Worm (Caenorhabditis elegans) whole organism, L3 larva: ENCODE measurements around the gene svh-2.
A peak's percentile ranks its signal among the peaks of the same experiment; 100 is the strongest.

Experiments
- R02D3.7 ChIP-seq: fragments of 150-350 bp; optimal IDR thresholded peaks from 2 replicates; lab custom pipeline; 2014; ENCODE audit warnings: missing biosample characterization, missing genetic modification characterization
- ama-1 ChIP-seq: fragments of 150-350 bp; optimal IDR thresholded peaks from 2 replicates; lab custom pipeline; 2018
- ceh-28 ChIP-seq: fragments of 150-350 bp; optimal IDR thresholded peaks from 2 replicates; lab custom pipeline; 2014; ENCODE audit warnings: missing biosample characterization, missing genetic modification reagents, missing genetic modification characterization
- daf-12 ChIP-seq: fragments of 150-350 bp; optimal IDR thresholded peaks from 2 replicates; lab custom pipeline; 2014; ENCODE audit warnings: missing biosample characterization, missing genetic modification reagents, missing genetic modification characterization
- hmg-11 ChIP-seq: sonication (generic microtip); optimal IDR thresholded peaks from 2 replicates; lab custom pipeline; 2016; ENCODE audit warnings: missing genetic modification characterization, missing compliant biosample characterization
- jun-1 ChIP-seq: fragments of 150-350 bp; optimal IDR thresholded peaks from 2 replicates; lab custom pipeline; 2014; ENCODE audit warnings: missing biosample characterization, missing genetic modification reagents, missing genetic modification characterization
- lin-15B ChIP-seq: fragments of 150-350 bp; optimal IDR thresholded peaks from 2 replicates; lab custom pipeline; 2014; ENCODE audit warnings: missing biosample characterization, missing genetic modification characterization
- lin-39 ChIP-seq: fragments of 150-350 bp; optimal IDR thresholded peaks from 2 replicates; lab custom pipeline; 2018; ENCODE audit warnings: missing biosample characterization, missing genetic modification reagents, missing genetic modification characterization
- mdl-1 ChIP-seq: fragments of 150-350 bp; optimal IDR thresholded peaks from 2 replicates; lab custom pipeline; 2014; ENCODE audit warnings: missing biosample characterization, missing genetic modification characterization
- nhr-11 ChIP-seq: fragments of 150-350 bp; optimal IDR thresholded peaks from 2 replicates; lab custom pipeline; 2014; ENCODE audit warnings: missing biosample characterization, missing genetic modification characterization
- nhr-28 ChIP-seq: fragments of 150-350 bp; optimal IDR thresholded peaks from 2 replicates; lab custom pipeline; 2014; ENCODE audit warnings: missing biosample characterization, missing genetic modification characterization
- sea-2 ChIP-seq: fragments of 150-350 bp; sonication (generic microtip); optimal IDR thresholded peaks from 4 replicates; lab custom pipeline; 2014; ENCODE audit warnings: missing biosample characterization, missing genetic modification reagents, missing genetic modification characterization
- skn-1 ChIP-seq: fragments of 150-350 bp; optimal IDR thresholded peaks from 2 replicates; lab custom pipeline; 2014; ENCODE audit warnings: missing biosample characterization, missing genetic modification characterization
- ztf-11 ChIP-seq: fragments of 150-350 bp; optimal IDR thresholded peaks from 2 replicates; lab custom pipeline; 2014; ENCODE audit warnings: missing biosample characterization, missing genetic modification characterization

svh-2 gene

DNA sequence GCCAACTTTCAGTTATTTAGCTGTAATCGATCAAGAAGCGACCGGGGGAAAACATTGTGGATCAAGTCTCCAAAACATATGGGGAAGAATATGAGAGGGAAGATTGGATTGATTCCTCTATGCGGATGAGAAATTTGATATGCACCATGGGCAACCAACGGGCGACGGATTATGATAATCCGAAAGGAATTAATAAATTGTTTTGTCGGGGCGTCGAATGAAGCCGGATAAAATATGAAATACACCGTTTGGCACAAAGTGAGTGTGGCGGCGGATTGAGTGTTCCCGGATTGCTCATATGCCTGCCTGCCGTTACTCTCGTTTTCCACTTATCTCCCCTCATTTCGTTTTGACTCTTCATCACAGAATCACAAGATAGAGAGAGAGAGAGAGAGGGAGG lies 56.2 kb downstream of the svh-2 start:
- no peak for TF ChIP-seq skn-1 (tag; lab: Kevin White, UChicago)
- peak; percentile 3 for TF ChIP-seq ceh-28 (tag; lab: Kevin White, UChicago)
- no peak for TF ChIP-seq sea-2

DNA sequence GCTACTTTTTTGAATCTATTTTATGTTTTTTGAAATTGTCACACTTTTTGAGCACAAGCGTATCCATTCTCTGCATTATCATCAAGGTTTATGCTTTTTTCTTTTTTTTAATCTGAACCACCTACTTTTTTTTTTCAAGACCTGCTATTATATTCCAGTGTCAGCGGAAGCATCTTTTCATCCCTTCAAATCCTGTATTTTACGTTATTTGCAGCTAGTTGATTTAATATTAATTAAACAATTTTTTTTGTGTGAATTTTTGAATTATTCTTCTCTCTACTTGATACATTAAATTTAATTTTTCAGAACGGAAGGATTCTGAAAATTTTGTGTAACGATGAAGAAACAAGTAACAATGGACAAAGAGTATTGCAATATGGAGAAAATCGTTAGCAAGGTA lies 56.6 kb downstream of the svh-2 start, which contains the start of gene C25B8.8:
C25B8.8 (plus strand) TSS at position 301 of the 400 bp plus-strand sequence.
- TF ChIP-seq skn-1 (tag; lab: Kevin White, UChicago) (no peak), mdl-1 (no peak), daf-12 (no peak), ama-1 (lab: Kevin White, UChicago) (no peak), hmg-11 (tag; lab: Kevin White, UChicago) (no peak), jun-1 (tag; lab: Kevin White, UChicago) (no peak), R02D3.7 (tag; lab: Kevin White, UChicago) (no peak), nhr-11 (tag; lab: Kevin White, UChicago) (no peak), lin-15B (tag; lab: Kevin White, UChicago) (no peak), ztf-11 (tag; lab: Kevin White, UChicago) (no peak)

DNA sequence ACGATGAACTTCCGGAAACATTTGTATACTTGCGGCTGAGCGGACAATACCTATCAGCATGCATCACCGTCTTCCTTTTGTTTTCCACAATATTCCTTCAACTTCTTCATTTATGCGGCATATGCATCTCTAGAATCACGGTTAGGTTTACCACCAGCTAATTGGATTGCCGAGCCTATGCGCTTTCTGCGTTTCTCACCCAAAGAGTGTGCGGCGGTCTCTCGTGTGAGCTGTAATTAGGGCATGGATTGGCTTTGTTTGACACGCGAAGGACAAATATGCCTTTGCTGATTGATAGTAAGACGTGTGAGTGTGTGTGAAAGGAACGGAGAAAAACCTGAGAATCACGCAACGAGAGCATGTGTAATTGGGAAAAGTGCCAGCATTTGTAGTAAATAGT lies 60.5 kb downstream of the svh-2 start:
- TF ChIP-seq nhr-28 (tag; lab: Kevin White, UChicago) (no peak), lin-39 (tag; lab: Kevin White, UChicago) (peak; percentile 19)
- TF ChIP-seq, all 47 proteins: peak for 1
